Fruit fly (Drosophila melanogaster): ENCODE results near the gene CG4004.

The CG4004 gene

DNA sequence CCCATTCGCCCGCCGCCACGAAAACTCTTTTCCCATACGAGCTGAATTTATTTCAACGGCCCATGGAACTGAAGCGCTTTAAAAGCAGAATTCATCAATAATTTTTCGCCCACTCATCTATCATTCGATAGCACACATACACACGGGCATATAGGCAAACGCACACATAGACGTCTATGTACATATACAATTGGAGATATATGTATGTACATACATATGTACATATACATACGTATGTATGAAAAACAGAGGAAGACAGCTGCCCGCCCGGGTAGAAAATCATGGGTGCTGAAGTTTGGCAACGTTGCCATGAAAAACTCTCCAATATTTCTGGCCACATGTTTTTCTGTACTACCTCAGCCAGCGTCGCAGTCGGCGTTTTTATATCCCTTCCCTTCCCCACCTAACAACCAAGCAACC is 10.2 kb upstream of the CG4004 start:
- TF ChIP-seq CG12605 (GFP tag; IDR thresholded peaks at IDR 0.05): peak; percentile 24; the same call in 1 of the 2 replicates
- no peak for TF ChIP-seq CG9948 (tag; optimal IDR thresholded peaks at IDR 0.05)
- TF ChIP-seq Snoo (tag; optimal IDR thresholded peaks at IDR 0.05): no peak
- no peak for TF ChIP-seq fd96Ca (GFP tag; IDR thresholded peaks at IDR 0.05)
- no peak for TF ChIP-seq CG8301 (tag; optimal IDR thresholded peaks at IDR 0.05)

DNA sequence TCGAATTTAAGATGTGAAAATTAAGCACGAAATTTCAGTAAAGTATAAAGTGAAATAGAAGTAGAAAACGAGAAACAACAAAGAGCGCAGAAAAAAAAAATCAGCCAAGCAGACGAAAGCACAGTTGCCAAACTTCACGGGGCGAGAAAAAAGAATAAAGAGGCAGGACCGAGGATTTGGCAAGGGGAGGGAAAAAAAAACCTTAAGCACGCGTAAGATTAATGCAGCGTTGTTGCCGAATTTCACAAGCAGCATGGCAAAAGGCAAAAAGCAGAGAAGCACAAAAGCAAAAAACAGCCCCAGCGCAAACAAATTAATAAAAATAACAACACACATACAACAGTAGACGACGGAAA is 9.7 kb upstream of the CG4004 start:
- TF ChIP-seq CG13204 (GFP tag; optimal IDR thresholded peaks at IDR 0.05): no peak
- TF ChIP-seq Ets98B (GFP tag; IDR thresholded peaks at IDR 0.05): no peak; the same call in 1 of the 2 replicates
- TF ChIP-seq Snoo (tag; optimal IDR thresholded peaks at IDR 0.05): no peak
- peak; percentile 80 for TF ChIP-seq Pif1A (GFP tag; optimal IDR thresholded peaks at IDR 0.05)
- TF ChIP-seq CG17806 (tag; optimal IDR thresholded peaks at IDR 0.05): no peak
- no peak for TF ChIP-seq CG8159 (tag; optimal IDR thresholded peaks at IDR 0.05)
- no peak for TF ChIP-seq CG15710 (tag; optimal IDR thresholded peaks at IDR 0.05)
- peak; percentile 37; the same call in 1 of the 2 replicates for TF ChIP-seq rn (GFP tag; IDR thresholded peaks at IDR 0.05)
- TF ChIP-seq CG12605 (GFP tag; IDR thresholded peaks at IDR 0.05): no peak
- TF ChIP-seq fd96Ca (GFP tag; IDR thresholded peaks at IDR 0.05): peak; percentile 90
- TF ChIP-seq CG9948 (tag; optimal IDR thresholded peaks at IDR 0.05): no peak
- TF ChIP-seq CG4496 (GFP tag; IDR thresholded peaks at IDR 0.05): no peak; the same call in none of the 3 replicates
- no peak for TF ChIP-seq CG14655 (GFP tag; optimal IDR thresholded peaks at IDR 0.05)
- TF ChIP-seq Pif1B (GFP tag; optimal IDR thresholded peaks at IDR 0.05): peak; percentile 40

DNA sequence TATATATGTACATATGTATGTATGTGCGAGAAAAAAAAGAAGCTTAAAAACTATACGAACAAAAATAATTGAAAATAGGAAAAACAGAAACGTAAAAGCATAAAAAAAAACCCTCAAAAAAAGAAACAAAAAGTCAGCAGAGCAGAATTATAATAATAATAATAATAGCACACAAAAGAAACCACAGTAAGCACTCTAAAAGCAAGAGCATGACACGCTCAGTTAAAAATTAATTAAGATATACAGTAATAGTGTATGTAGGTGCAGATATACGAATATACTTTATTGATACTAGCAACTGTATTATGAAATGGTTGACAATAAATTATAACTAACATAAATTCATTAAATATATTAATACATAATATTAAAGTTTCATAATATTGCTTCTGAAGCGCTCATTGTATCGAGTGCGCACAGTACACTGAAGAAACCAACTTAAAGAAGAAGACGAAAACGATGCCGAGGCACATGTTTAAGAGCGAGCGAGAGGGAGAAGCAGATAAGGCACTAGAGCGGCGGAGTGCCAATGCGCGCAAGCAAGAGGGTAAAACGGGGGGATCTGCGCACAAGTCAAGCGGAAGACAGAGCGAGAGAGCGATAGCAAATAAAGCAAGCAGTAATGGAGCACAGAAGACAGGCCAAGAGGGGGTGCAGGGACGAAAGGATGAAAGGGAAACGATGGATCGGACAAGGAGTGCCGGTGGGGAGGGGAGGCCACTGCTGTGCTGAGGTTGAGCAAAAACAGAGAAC is 9.1 kb upstream of the CG4004 start:
- TF ChIP-seq Pif1B (GFP tag; optimal IDR thresholded peaks at IDR 0.05) (peak; percentile 44), D1 (tag; optimal IDR thresholded peaks at IDR 0.05) (peak; percentile 78), gl (tag; optimal IDR thresholded peaks at IDR 0.05) (peak; percentile 86), CG34367 (tag; optimal IDR thresholded peaks at IDR 0.05) (peak; percentile 87), fd96Ca (GFP tag; IDR thresholded peaks at IDR 0.05) (peak; percentile 95), Snoo (tag; optimal IDR thresholded peaks at IDR 0.05) (peak; percentile 75), CG32121 (GFP tag; IDR thresholded peaks at IDR 0.05) (peak; percentile 77), EcR (GFP tag; optimal IDR thresholded peaks at IDR 0.05) (peak; percentile 74), CG17806 (tag; optimal IDR thresholded peaks at IDR 0.05) (peak; percentile 82), CG13204 (GFP tag; optimal IDR thresholded peaks at IDR 0.05) (peak; percentile 76), CG12605 (GFP tag; IDR thresholded peaks at IDR 0.05) (peak; percentile 96), CG8301 (tag; optimal IDR thresholded peaks at IDR 0.05) (peak; percentile 73), CG4496 (GFP tag; IDR thresholded peaks at IDR 0.05) (peak; percentile 86), CG14655 (GFP tag; optimal IDR thresholded peaks at IDR 0.05) (peak; percentile 86), rn (GFP tag; IDR thresholded peaks at IDR 0.05) (peak; percentile 38; the same call in 1 of the 2 replicates), CG8159 (tag; optimal IDR thresholded peaks at IDR 0.05) (peak; percentile 92), CG9948 (tag; optimal IDR thresholded peaks at IDR 0.05) (peak; percentile 88), CG10348 (GFP tag; IDR thresholded peaks at IDR 0.05) (no peak), CG15710 (tag; optimal IDR thresholded peaks at IDR 0.05) (peak; percentile 90), Pif1A (GFP tag; optimal IDR thresholded peaks at IDR 0.05) (peak; percentile 59), Ets98B (GFP tag; IDR thresholded peaks at IDR 0.05) (peak; percentile 69)

DNA sequence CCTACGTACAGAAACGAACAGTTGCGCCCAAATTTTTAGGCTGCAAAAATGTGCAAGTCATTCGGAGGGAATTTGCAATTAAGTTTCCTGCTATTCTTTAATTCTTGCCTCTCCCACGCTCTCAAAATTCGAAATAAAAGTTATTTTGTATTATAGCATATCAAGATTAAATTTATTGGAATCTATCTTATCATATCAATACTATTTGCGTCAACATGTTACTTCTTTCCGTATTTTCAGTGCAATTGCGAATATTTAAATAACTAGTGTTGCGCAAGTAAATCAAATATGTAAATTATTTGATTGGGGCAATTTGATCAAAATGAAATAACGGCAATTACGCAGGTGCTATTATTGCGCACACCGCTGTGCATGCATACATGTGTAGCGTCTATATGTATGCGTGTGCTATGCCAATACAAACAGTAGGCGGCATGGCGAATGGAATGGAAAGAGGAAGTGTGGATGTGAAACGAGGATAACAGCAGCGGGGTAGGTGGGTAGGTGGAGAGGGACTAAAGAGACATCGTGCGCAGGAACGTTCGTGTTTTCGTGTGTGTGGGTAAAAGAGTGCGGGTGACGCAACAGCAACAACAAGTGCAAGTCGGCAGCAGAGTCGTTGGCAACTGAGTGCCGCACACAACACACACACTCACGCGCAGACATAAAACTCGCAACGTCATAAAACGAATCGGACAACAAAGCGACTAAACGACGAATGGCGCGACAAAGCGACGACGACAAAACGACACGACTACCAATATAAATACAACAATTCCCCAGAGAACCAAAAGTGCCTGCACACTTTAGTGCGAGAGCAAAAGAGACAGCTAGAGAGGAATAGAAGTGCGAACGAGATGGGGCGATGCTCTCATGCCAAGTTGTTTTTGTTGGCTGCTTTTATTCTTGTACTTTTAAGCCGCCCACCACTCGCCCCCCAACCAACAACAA is 8.3 kb upstream of the CG4004 start:
- TF ChIP-seq CG8301 (tag; optimal IDR thresholded peaks at IDR 0.05) (peak; percentile 94), Snoo (tag; optimal IDR thresholded peaks at IDR 0.05) (peak; percentile 95), CG13204 (GFP tag; optimal IDR thresholded peaks at IDR 0.05) (no peak), CG15710 (tag; optimal IDR thresholded peaks at IDR 0.05) (peak; percentile 95), Ets98B (GFP tag; IDR thresholded peaks at IDR 0.05) (peak; percentile 72), CG4496 (GFP tag; IDR thresholded peaks at IDR 0.05) (peak; percentile 33; the same call in 2 of the 3 replicates), gl (tag; optimal IDR thresholded peaks at IDR 0.05) (no peak), CG12605 (GFP tag; IDR thresholded peaks at IDR 0.05) (peak; percentile 39; the same call in 1 of the 2 replicates), D1 (tag; optimal IDR thresholded peaks at IDR 0.05) (peak; percentile 93), CG14655 (GFP tag; optimal IDR thresholded peaks at IDR 0.05) (peak; percentile 97), Pif1A (GFP tag; optimal IDR thresholded peaks at IDR 0.05) (peak; percentile 89), CG34367 (tag; optimal IDR thresholded peaks at IDR 0.05) (peak; percentile 82), CG10348 (GFP tag; IDR thresholded peaks at IDR 0.05) (no peak), Pif1B (GFP tag; optimal IDR thresholded peaks at IDR 0.05) (peak; percentile 89), CG9948 (tag; optimal IDR thresholded peaks at IDR 0.05) (peak; percentile 95), fd96Ca (GFP tag; IDR thresholded peaks at IDR 0.05) (peak; percentile 71), EcR (GFP tag; optimal IDR thresholded peaks at IDR 0.05) (peak; percentile 66), CG32121 (GFP tag; IDR thresholded peaks at IDR 0.05) (0 out of 2 replicates have a peak, but pooled peaks have one; percentile 39), rn (GFP tag; IDR thresholded peaks at IDR 0.05) (no peak), CG17806 (tag; optimal IDR thresholded peaks at IDR 0.05) (peak; percentile 84), CG8159 (tag; optimal IDR thresholded peaks at IDR 0.05) (peak; percentile 97)

All from whole organism, pupa.